Worm (Caenorhabditis elegans) whole organism, mixed stage, embryonic: ENCODE data around the gene bath-5.

Source experiments
- ces-1 ChIP-seq: fragments of 150-350 bp; optimal IDR thresholded peaks from 2 replicates; lab custom pipeline; 2014; ENCODE audit warnings: missing biosample characterization, missing genetic modification reagents, missing genetic modification characterization
- elt-3 ChIP-seq: fragments of 150-350 bp; optimal IDR thresholded peaks from 2 replicates; lab custom pipeline; 2014; ENCODE audit warnings: missing biosample characterization, missing genetic modification characterization
- lin-32 ChIP-seq: fragments of 200-800 bp; sonication (Bioruptor generic); optimal IDR thresholded peaks from 2 replicates; lab custom pipeline; 2018; ENCODE audit warnings: mild to moderate bottlenecking, missing genetic modification characterization, missing compliant biosample characterization
- nhr-237 ChIP-seq: fragments of 150-350 bp; optimal IDR thresholded peaks from 2 replicates; lab custom pipeline; 2014; ENCODE audit warnings: missing biosample characterization, missing genetic modification characterization
- nhr-28 ChIP-seq: fragments of 150-350 bp; optimal IDR thresholded peaks from 2 replicates; lab custom pipeline; 2014; ENCODE audit warnings: missing biosample characterization, missing genetic modification characterization
- snpc-4 ChIP-seq: fragments of 150-350 bp; optimal IDR thresholded peaks from 2 replicates; lab custom pipeline; 2014; ENCODE audit warnings: missing biosample characterization, missing genetic modification characterization
- tbx-8 ChIP-seq: fragments of 200-800 bp; sonication (Bioruptor generic); optimal IDR thresholded peaks from 2 replicates; lab custom pipeline; 2018; ENCODE audit warnings: mild to moderate bottlenecking, missing genetic modification characterization, moderate library complexity, missing compliant biosample characterization
- unc-62 ChIP-seq: fragments of 150-350 bp; optimal IDR thresholded peaks from 2 replicates; lab custom pipeline; 2014; ENCODE audit warnings: missing biosample characterization, missing genetic modification reagents, missing genetic modification characterization
- ztf-11 ChIP-seq: fragments of 150-350 bp; optimal IDR thresholded peaks from 2 replicates; lab custom pipeline; 2014; ENCODE audit warnings: missing biosample characterization, missing genetic modification characterization

ce11 chrII:2013856-2014255 is 17.9 kb downstream of the bath-5 start:
- no peak for TF ChIP-seq nhr-237 (tag; lab: Kevin White, UChicago)
- TF ChIP-seq unc-62 (GFP tag; lab: Kevin White, UChicago) = no peak
- TF ChIP-seq snpc-4 (tag; lab: Kevin White, UChicago) = no peak
- TF ChIP-seq tbx-8 (GFP tag; lab: Kevin White, UChicago) = no peak
- TF ChIP-seq ces-1 (GFP tag; lab: Kevin White, UChicago) = no peak
- TF ChIP-seq elt-3 = no peak
- no peak for TF ChIP-seq nhr-28 (tag; lab: Kevin White, UChicago)
- TF ChIP-seq lin-32 (GFP tag; lab: Kevin White, UChicago) = no peak
- no peak for TF ChIP-seq ztf-11
